Fruit fly (Drosophila melanogaster): ENCODE data around the gene Myc.

DNA sequence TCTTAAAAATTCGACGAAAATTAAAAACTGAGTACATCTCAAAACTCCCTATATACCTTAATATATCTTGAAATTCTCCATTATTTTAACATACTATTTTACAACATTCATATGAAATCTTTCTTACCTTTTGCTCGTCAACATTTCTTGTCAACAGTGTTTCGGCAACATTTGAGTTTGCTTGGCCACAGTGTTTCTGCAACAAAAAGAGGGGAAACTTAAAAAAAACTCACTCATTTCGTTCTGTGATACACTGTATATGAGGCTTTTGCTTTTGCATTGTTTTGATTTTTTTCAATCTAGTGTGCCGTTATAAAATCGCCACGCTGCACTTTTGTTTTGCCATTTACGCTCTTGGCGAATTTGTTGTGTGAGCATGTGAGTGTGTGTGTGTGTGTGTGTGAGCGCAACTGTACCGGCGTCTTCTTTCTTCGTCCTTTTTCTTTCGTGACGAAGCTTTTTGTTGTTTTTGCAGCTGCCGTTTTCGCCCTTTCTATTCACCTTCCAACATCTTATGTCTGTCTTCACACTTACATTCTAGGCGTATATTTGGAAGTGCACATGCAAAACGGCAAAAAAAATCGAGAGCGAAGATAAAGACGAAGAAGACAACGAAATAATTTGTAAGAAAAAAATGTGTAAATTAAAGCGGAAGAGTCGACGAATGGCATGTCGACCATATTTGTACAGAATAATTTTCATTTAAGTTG is 3.5 kb upstream of the Myc start:
- TF ChIP-seq dmrt99B (tag; optimal IDR thresholded peaks at IDR 0.05) (no peak), unc-4 (GFP tag; IDR thresholded peaks at IDR 0.05; ENCODE audit: partially characterized antibody) (no peak), CkIIα-i1 (GFP tag; IDR thresholded peaks at IDR 0.05) (no peak)
